Fruit fly (Drosophila melanogaster) whole organism, wandering third instar larva: ENCODE results near the gene Toll-9.

Experiments used
- HLH106 ChIP-seq: fragments of 200-800 bp; optimal IDR thresholded peaks from 3 replicates; lab custom pipeline; 2019; ENCODE audit warnings: missing biosample characterization, mild to moderate bottlenecking, missing genetic modification characterization, moderate library complexity
- OdsH ChIP-seq: fragments of 200-800 bp; sonication (Bioruptor generic); optimal IDR thresholded peaks from 2 replicates; lab custom pipeline; 2016; ENCODE audit warnings: missing biosample characterization, mild to moderate bottlenecking, missing genetic modification characterization
- Rel ChIP-seq, 2 experiments: fragments of 200-800 bp; sonication (Bioruptor generic) in 1 of 2; optimal IDR thresholded peaks; 2 replicates in 1 of 2; 3 replicates in 1 of 2; lab custom pipeline; 2016 to 2019; ENCODE audit warnings: mild to moderate bottlenecking in 2 of 2, missing biosample characterization in 2 of 2, missing genetic modification characterization in 2 of 2, moderate library complexity in 1 of 2
- foxo ChIP-seq, 2 experiments: fragments of 200-800 bp; sonication (Bioruptor generic); optimal IDR thresholded peaks; 2 replicates in 1 of 2; 3 replicates in 1 of 2; lab custom pipeline; 2016 to 2017; ENCODE audit warnings: missing biosample characterization in 2 of 2, missing genetic modification characterization in 2 of 2
- rgr ChIP-seq: fragments of 200-800 bp; sonication (Bioruptor generic); optimal IDR thresholded peaks from 3 replicates; lab custom pipeline; 2016; ENCODE audit warnings: missing biosample characterization, mild to moderate bottlenecking, missing genetic modification characterization
- sv ChIP-seq: fragments of 200-800 bp; sonication (Bioruptor generic); optimal IDR thresholded peaks from 3 replicates; lab custom pipeline; 2016; ENCODE audit warnings: missing biosample characterization, missing genetic modification characterization
- usp ChIP-seq: fragments of >200 bp; optimal IDR thresholded peaks from 2 replicates; lab custom pipeline; 2017; ENCODE audit warnings: missing biosample characterization, missing genetic modification characterization

DNA sequence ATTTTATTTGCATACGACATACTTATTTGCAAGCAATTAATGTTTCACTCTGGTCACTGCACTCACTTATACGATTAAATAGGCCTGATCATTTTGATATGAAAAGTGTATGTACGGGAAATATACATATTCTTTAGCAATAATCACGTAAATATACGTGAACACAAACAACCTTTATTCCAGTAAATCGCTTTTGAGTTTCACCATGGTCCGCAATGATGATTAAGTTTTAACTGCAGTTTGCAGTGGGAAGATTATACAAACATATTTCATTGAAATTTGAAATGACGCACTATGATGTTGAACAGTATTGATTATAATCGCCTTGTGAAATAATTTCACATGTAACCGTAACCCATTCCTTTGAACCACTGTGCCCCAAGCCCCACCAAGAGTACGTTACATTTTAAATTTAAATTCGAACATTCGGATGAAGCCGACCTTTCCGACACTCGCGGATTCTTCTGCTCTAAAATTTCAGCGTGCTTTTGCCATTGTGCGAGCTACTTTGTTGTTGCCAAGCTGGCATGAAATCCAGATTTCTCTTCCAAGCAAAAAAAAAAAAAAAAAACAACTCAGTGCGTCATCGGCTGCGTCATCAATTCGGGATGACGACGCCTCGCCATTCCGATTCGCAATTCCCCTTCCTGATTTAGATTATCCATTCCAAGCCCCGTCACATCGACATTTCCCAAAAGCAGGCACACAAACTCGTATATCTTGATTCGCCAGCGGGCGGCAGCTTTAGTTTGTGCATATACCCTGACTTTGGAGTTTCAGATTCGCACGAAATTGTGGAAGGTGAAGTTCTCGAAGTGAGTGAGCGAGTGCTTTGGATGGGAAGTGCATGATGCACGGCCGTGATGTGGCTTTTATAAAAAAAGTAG is 37.2 kb upstream of the Toll-9 start:
- TF ChIP-seq OdsH (GFP tag; lab: Kevin White, UChicago) (peak; percentile 2), sv (GFP tag; lab: Kevin White, UChicago) (no peak), usp (no peak), foxo (GFP tag; optimal IDR thresholded peaks at IDR 0.05; lab: Kevin White, UChicago) (peak in 1 of 2 experiments; percentile 39), HLH106 (tag; lab: Kevin White, UChicago) (peak; percentile 70), rgr (GFP tag; lab: Kevin White, UChicago) (peak; percentile 20), Rel (GFP tag; optimal IDR thresholded peaks at IDR 0.05; lab: Kevin White, UChicago) (no peak), Rel (tag; optimal IDR thresholded peaks at IDR 0.05; lab: Kevin White, UChicago) (peak; percentile 16)
